Fruit fly (Drosophila melanogaster) whole organism, embryonic: ENCODE measurements around the gene ATPsynC.

Experiments
- Abd-B ChIP-seq: fragments of 200-800 bp; sonication (Bioruptor generic); optimal IDR thresholded peaks from 2 replicates; lab custom pipeline; 2018; ENCODE audit warnings: missing biosample characterization, mild to moderate bottlenecking, missing genetic modification characterization, moderate library complexity
- Ada2b ChIP-seq: fragments of 200-800 bp; sonication (Bioruptor generic); IDR thresholded peaks from 2 replicates; pipeline ENCODE4 v1.3.6; 2022; ENCODE audit warnings: missing biosample characterization, missing genetic modification characterization
- C15 ChIP-seq: fragments of 200-800 bp; sonication (Bioruptor generic); IDR thresholded peaks from 3 replicates; pipeline ENCODE4 v1.3.6; 2022; ENCODE audit warnings: missing biosample characterization, missing genetic modification characterization
- CG10267 ChIP-seq: fragments of 200-800 bp; sonication (Bioruptor generic); optimal IDR thresholded peaks from 2 replicates; lab custom pipeline; 2018; ENCODE audit warnings: missing biosample characterization, mild to moderate bottlenecking, missing genetic modification characterization, moderate library complexity
- CG10274 ChIP-seq: fragments of 200-800 bp; sonication (Bioruptor generic); optimal IDR thresholded peaks from 3 replicates; lab custom pipeline; 2017; ENCODE audit warnings: missing biosample characterization, mild to moderate bottlenecking, missing genetic modification characterization
- CG10366 ChIP-seq: fragments of 200-800 bp; sonication (Bioruptor generic); IDR thresholded peaks from 2 replicates; pipeline ENCODE4 v1.3.6; 2022; ENCODE audit warnings: missing biosample characterization, missing genetic modification characterization
- CG12071 ChIP-seq: fragments of 200-800 bp; sonication (Bioruptor generic); optimal IDR thresholded peaks from 3 replicates; lab custom pipeline; 2018; ENCODE audit warnings: missing biosample characterization, mild to moderate bottlenecking, missing genetic modification characterization
- CG1529 ChIP-seq: fragments of 200-800 bp; sonication (Bioruptor generic); optimal IDR thresholded peaks from 3 replicates; lab custom pipeline; 2018; ENCODE audit warnings: missing biosample characterization, missing genetic modification characterization
- CG17186 ChIP-seq: fragments of 200-800 bp; sonication (Bioruptor generic); optimal IDR thresholded peaks from 3 replicates; lab custom pipeline; 2017; ENCODE audit warnings: missing biosample characterization, missing genetic modification reagents, missing genetic modification characterization
- CG17568 ChIP-seq: fragments of 200-800 bp; sonication (Bioruptor generic); optimal IDR thresholded peaks from 2 replicates; lab custom pipeline; 2018; ENCODE audit warnings: missing biosample characterization, mild to moderate bottlenecking, missing genetic modification characterization, moderate library complexity
- CG4282 ChIP-seq: fragments of 200-800 bp; sonication (Bioruptor generic); optimal IDR thresholded peaks from 2 replicates; lab custom pipeline; 2016; ENCODE audit warnings: missing biosample characterization, missing genetic modification characterization
- CG4617 ChIP-seq: fragments of 200-800 bp; sonication (Bioruptor generic); optimal IDR thresholded peaks from 3 replicates; lab custom pipeline; 2016; ENCODE audit warnings: missing biosample characterization, missing genetic modification characterization, borderline replicate concordance
- CG4707 ChIP-seq: fragments of 200-800 bp; sonication (Bioruptor generic); optimal IDR thresholded peaks from 2 replicates; lab custom pipeline; 2018; ENCODE audit warnings: missing biosample characterization, mild to moderate bottlenecking, missing genetic modification characterization, moderate library complexity
- CG6813 ChIP-seq: fragments of 200-800 bp; sonication (Bioruptor generic); optimal IDR thresholded peaks from 2 replicates; lab custom pipeline; 2017; ENCODE audit warnings: missing biosample characterization, missing genetic modification characterization, mild to moderate bottlenecking, moderate library complexity, missing genetic modification reagents
- CG6854 ChIP-seq: fragments of 200-800 bp; sonication (Bioruptor generic); optimal IDR thresholded peaks from 3 replicates; lab custom pipeline; 2017; ENCODE audit warnings: missing biosample characterization, mild to moderate bottlenecking, missing genetic modification characterization
- CG8290 ChIP-seq, 3 experiments: fragments of 200-800 bp; sonication (Bioruptor generic); optimal IDR thresholded peaks; 2 replicates each; lab custom pipeline; 2016 to 2019; ENCODE audit warnings: missing biosample characterization in 3 of 3, missing genetic modification characterization in 3 of 3, mild to moderate bottlenecking in 2 of 3, moderate library complexity in 1 of 3
- CG8924 ChIP-seq: fragments of 200-800 bp; optimal IDR thresholded peaks from 3 replicates; lab custom pipeline; 2019; ENCODE audit warnings: missing biosample characterization, mild to moderate bottlenecking, missing genetic modification characterization, moderate library complexity
- CG9215 ChIP-seq: fragments of 200-800 bp; sonication (Bioruptor generic); IDR thresholded peaks from 2 replicates; pipeline ENCODE4 v1.3.6; 2022; ENCODE audit warnings: missing biosample characterization, missing genetic modification characterization
- Elba2 ChIP-seq: fragments of 200-800 bp; sonication (Bioruptor generic); optimal IDR thresholded peaks from 3 replicates; lab custom pipeline; 2016; ENCODE audit warnings: missing biosample characterization, missing genetic modification characterization
- HHEX ChIP-seq: fragments of 200-800 bp; sonication (Bioruptor generic); optimal IDR thresholded peaks from 3 replicates; lab custom pipeline; 2017; ENCODE audit warnings: missing biosample characterization, mild to moderate bottlenecking, missing genetic modification characterization, missing genetic modification reagents
- HLH4C ChIP-seq: fragments of 200-800 bp; sonication (Bioruptor generic); IDR thresholded peaks from 3 replicates; pipeline ENCODE4 v1.3.6; 2022; ENCODE audit warnings: missing biosample characterization, missing genetic modification characterization; ENCODE audit not compliant: partially characterized antibody
- Hr3 ChIP-seq: fragments of 200-800 bp; sonication (Bioruptor generic); optimal IDR thresholded peaks from 3 replicates; lab custom pipeline; 2016; ENCODE audit warnings: missing biosample characterization, missing genetic modification characterization
- Hr78 ChIP-seq, 2 experiments: fragments of 200-800 bp in 1 of 2; fragments of >200 bp in 1 of 2; sonication (Bioruptor generic) in 1 of 2; optimal IDR thresholded peaks; 2 replicates each; lab custom pipeline; 2017 to 2019; ENCODE audit warnings: missing biosample characterization in 2 of 2, missing genetic modification characterization in 2 of 2, mild to moderate bottlenecking in 1 of 2, moderate library complexity in 1 of 2
- Hsf ChIP-seq: fragments of 200-800 bp; sonication (Bioruptor generic); optimal IDR thresholded peaks from 3 replicates; lab custom pipeline; 2016; ENCODE audit warnings: missing biosample characterization, missing genetic modification characterization
- Kr ChIP-seq: fragments of 200-800 bp; sonication (Bioruptor generic); optimal IDR thresholded peaks from 2 replicates; lab custom pipeline; 2017; ENCODE audit warnings: missing biosample characterization, mild to moderate bottlenecking, missing genetic modification characterization
- MBD-R2 ChIP-seq: fragments of 200-800 bp; sonication (Bioruptor generic); IDR thresholded peaks from 2 replicates; pipeline ENCODE4 v1.3.6; 2022; ENCODE audit warnings: missing biosample characterization, missing genetic modification characterization
- MESR4 ChIP-seq: fragments of 200-800 bp; sonication (Bioruptor generic); optimal IDR thresholded peaks from 2 replicates; lab custom pipeline; 2018; ENCODE audit warnings: missing biosample characterization, mild to moderate bottlenecking, missing genetic modification characterization, moderate library complexity
- MTF-1 ChIP-seq: fragments of 200-800 bp; sonication (Bioruptor generic); optimal IDR thresholded peaks from 2 replicates; lab custom pipeline; 2018; ENCODE audit warnings: missing biosample characterization, mild to moderate bottlenecking, missing genetic modification characterization, borderline replicate concordance
- Mad ChIP-seq: fragments of 200-800 bp; sonication (Bioruptor generic); optimal IDR thresholded peaks from 2 replicates; lab custom pipeline; 2016; ENCODE audit warnings: missing biosample characterization, missing genetic modification characterization
- NFAT ChIP-seq: fragments of 200-800 bp; sonication (Bioruptor generic); IDR thresholded peaks from 2 replicates; pipeline ENCODE4 v1.3.6; 2022; ENCODE audit warnings: missing biosample characterization, missing genetic modification characterization
- NK7.1 ChIP-seq: fragments of 200-800 bp; sonication (Bioruptor generic); optimal IDR thresholded peaks from 3 replicates; lab custom pipeline; 2016; ENCODE audit warnings: missing biosample characterization, missing genetic modification characterization
- NfI ChIP-seq: fragments of 200-800 bp; sonication (Bioruptor generic); optimal IDR thresholded peaks from 3 replicates; lab custom pipeline; 2018; ENCODE audit warnings: missing biosample characterization, mild to moderate bottlenecking, missing genetic modification characterization, moderate library complexity
- Opbp ChIP-seq: fragments of 200-800 bp; sonication (Bioruptor generic); IDR thresholded peaks from 3 replicates; pipeline ENCODE4 v1.3.6; 2022; ENCODE audit warnings: missing biosample characterization, missing genetic modification characterization; ENCODE audit not compliant: partially characterized antibody
- Ravus ChIP-seq: fragments of 200-800 bp; sonication (Bioruptor generic); IDR thresholded peaks from 2 replicates; pipeline ENCODE4 v1.3.6; 2022; ENCODE audit warnings: missing biosample characterization, missing genetic modification characterization
- Six4 ChIP-seq: fragments of 200-800 bp; sonication (Bioruptor generic); optimal IDR thresholded peaks from 2 replicates; lab custom pipeline; 2016; ENCODE audit warnings: missing biosample characterization, missing genetic modification characterization
- Spps ChIP-seq: fragments of 200-800 bp; sonication (Bioruptor generic); optimal IDR thresholded peaks from 2 replicates; lab custom pipeline; 2018; ENCODE audit warnings: missing biosample characterization, mild to moderate bottlenecking, missing genetic modification characterization
- Trl ChIP-seq, 3 experiments: fragments of >200 bp in 2 of 3; fragments of 200-800 bp in 1 of 3; sonication (Bioruptor generic) in 1 of 3; optimal IDR thresholded peaks; 2 replicates in 1 of 3; 3 replicates in 2 of 3; lab custom pipeline; 2016 to 2017; ENCODE audit warnings: missing biosample characterization in 1 of 3, missing genetic modification characterization in 1 of 3
- br ChIP-seq: fragments of >200 bp; optimal IDR thresholded peaks from 2 replicates; lab custom pipeline; 2017
- chm ChIP-seq: fragments of 200-800 bp; sonication (Bioruptor generic); IDR thresholded peaks from 2 replicates; pipeline ENCODE4 v1.3.6; 2022; ENCODE audit warnings: missing biosample characterization, missing genetic modification characterization
- crp ChIP-seq, 2 experiments: fragments of 200-800 bp; sonication (Bioruptor generic); optimal IDR thresholded peaks; 2 replicates in 1 of 2; 3 replicates in 1 of 2; lab custom pipeline; 2017; ENCODE audit warnings: missing biosample characterization in 2 of 2, missing genetic modification characterization in 2 of 2, mild to moderate bottlenecking in 1 of 2, moderate library complexity in 1 of 2
- fd96Cb ChIP-seq: fragments of 200-800 bp; sonication (Bioruptor generic); optimal IDR thresholded peaks from 2 replicates; lab custom pipeline; 2018; ENCODE audit warnings: missing biosample characterization, mild to moderate bottlenecking, missing genetic modification characterization, moderate library complexity
- fu2 ChIP-seq: fragments of 200-800 bp; sonication (Bioruptor generic); optimal IDR thresholded peaks from 2 replicates; lab custom pipeline; 2016; ENCODE audit warnings: missing biosample characterization, missing genetic modification characterization
- grau ChIP-seq: fragments of 200-800 bp; optimal IDR thresholded peaks from 3 replicates; lab custom pipeline; 2019; ENCODE audit warnings: missing biosample characterization, mild to moderate bottlenecking, missing genetic modification characterization, moderate library complexity
- gsb ChIP-seq: fragments of 200-800 bp; sonication (Bioruptor generic); IDR thresholded peaks from 2 replicates; pipeline ENCODE4 v1.3.6; 2022; ENCODE audit warnings: missing biosample characterization, missing genetic modification characterization
- mld ChIP-seq: fragments of 200-800 bp; sonication (Bioruptor generic); IDR thresholded peaks from 3 replicates; pipeline ENCODE4 v1.3.6; 2022; ENCODE audit warnings: missing biosample characterization, missing genetic modification characterization; ENCODE audit not compliant: partially characterized antibody
- pho ChIP-seq: fragments of 200-800 bp; sonication (Bioruptor generic); optimal IDR thresholded peaks from 2 replicates; lab custom pipeline; 2016; ENCODE audit warnings: missing biosample characterization, missing genetic modification characterization
- repo ChIP-seq: fragments of 200-800 bp; sonication (Bioruptor generic); optimal IDR thresholded peaks from 2 replicates; lab custom pipeline; 2016; ENCODE audit warnings: missing biosample characterization, missing genetic modification characterization
- slbo ChIP-seq: fragments of 200-800 bp; sonication (Bioruptor generic); IDR thresholded peaks from 2 replicates; pipeline ENCODE4 v1.3.6; 2022; ENCODE audit warnings: missing biosample characterization, missing genetic modification characterization
- tgo ChIP-seq: fragments of 200-800 bp; sonication (Bioruptor generic); IDR thresholded peaks from 3 replicates; pipeline ENCODE4 v1.3.6; 2022; ENCODE audit warnings: missing biosample characterization, missing genetic modification characterization
- twi ChIP-seq: fragments of 200-800 bp; optimal IDR thresholded peaks from 2 replicates; lab custom pipeline; 2019; ENCODE audit warnings: missing biosample characterization, mild to moderate bottlenecking, missing genetic modification characterization, moderate library complexity

The ATPsynC gene

DNA sequence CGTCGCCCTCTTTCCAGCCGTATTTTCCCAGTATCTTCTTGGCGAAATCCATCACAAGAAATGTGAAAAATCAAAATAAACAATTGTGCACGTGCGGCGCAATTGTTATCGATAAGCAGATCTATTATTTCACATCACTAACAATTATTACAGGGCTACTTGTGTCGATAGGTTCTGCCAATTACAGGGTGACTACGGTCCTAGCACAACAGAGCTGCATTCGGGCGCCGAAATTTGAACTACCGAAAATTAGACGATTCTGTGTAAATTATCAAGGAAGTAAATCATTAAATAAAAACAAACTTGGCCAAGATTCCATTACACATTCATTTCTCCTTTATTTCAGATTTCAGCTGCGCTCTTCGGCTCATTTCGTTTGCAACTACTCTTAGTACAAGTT, 3.6 kb downstream of the ATPsynC start, which contains the start of gene CG15561 (continued):
- TF ChIP-seq CG8290 (GFP tag; optimal IDR thresholded peaks at IDR 0.05; lab: Kevin White, UChicago) (no peak), CG8290 (tag; optimal IDR thresholded peaks at IDR 0.05; lab: Kevin White, UChicago) (no peak), Kr (GFP tag; lab: Kevin White, UChicago) (no peak), crp (GFP tag; optimal IDR thresholded peaks at IDR 0.05; lab: Kevin White, UChicago) (peak in 1 of 2 experiments; percentile 2), NfI (GFP tag; lab: Kevin White, UChicago) (peak; percentile 77), grau (tag; lab: Kevin White, UChicago) (no peak), repo (GFP tag; lab: Kevin White, UChicago) (no peak), Ada2b (GFP tag; lab: Robert Waterston, UW) (no peak), gsb (GFP tag; lab: Robert Waterston, UW) (no peak), MBD-R2 (GFP tag; lab: Robert Waterston, UW) (no peak), Hsf (GFP tag; lab: Kevin White, UChicago) (peak; percentile 30), CG4282 (GFP tag; lab: Kevin White, UChicago) (no peak), pho (peak; percentile 2), chm (GFP tag; lab: Robert Waterston, UW) (no peak), tgo (GFP tag; lab: Robert Waterston, UW) (no peak), Opbp (GFP tag; lab: Robert Waterston, UW) (no peak), CG8924 (tag; lab: Kevin White, UChicago) (peak; percentile 22), Spps (tag; lab: Kevin White, UChicago) (peak; percentile 15), CG10366 (GFP tag; lab: Robert Waterston, UW) (no peak), CG6813 (GFP tag; lab: Kevin White, UChicago) (no peak), Six4 (no peak), mld (GFP tag; lab: Robert Waterston, UW) (no peak), CG10267 (tag; lab: Kevin White, UChicago) (peak; percentile 49), CG9215 (no peak), Mad (GFP tag; lab: Kevin White, UChicago) (no peak), slbo (GFP tag; lab: Robert Waterston, UW) (no peak), Abd-B (GFP tag; lab: Kevin White, UChicago) (no peak), MTF-1 (GFP tag; lab: Kevin White, UChicago) (peak; percentile 69), CG12071 (GFP tag; lab: Kevin White, UChicago) (peak; percentile 41), CG10274 (GFP tag; lab: Kevin White, UChicago) (no peak), CG1529 (GFP tag; lab: Kevin White, UChicago) (peak; percentile 34), twi (tag; lab: Kevin White, UChicago) (no peak), HLH4C (GFP tag; lab: Robert Waterston, UW) (no peak), CG4617 (GFP tag; lab: Kevin White, UChicago) (peak; percentile 1), Hr3 (no peak), MESR4 (GFP tag; lab: Kevin White, UChicago) (peak; percentile 59), NFAT (GFP tag; lab: Robert Waterston, UW) (no peak), br (lab: Kevin White, UChicago) (no peak), Ravus (GFP tag; lab: Robert Waterston, UW) (no peak), fu2 (GFP tag; lab: Kevin White, UChicago) (no peak), fd96Cb (tag; lab: Kevin White, UChicago) (no peak), Trl (optimal IDR thresholded peaks at IDR 0.05; lab: Kevin White, UChicago) (no peak), Trl (GFP tag; optimal IDR thresholded peaks at IDR 0.05; lab: Kevin White, UChicago) (peak; percentile 32), C15 (GFP tag; lab: Robert Waterston, UW) (no peak), NK7.1 (GFP tag; lab: Kevin White, UChicago) (peak; percentile 21), Hr78 (GFP tag; optimal IDR thresholded peaks at IDR 0.05; lab: Kevin White, UChicago) (no peak), HHEX (GFP tag; lab: Kevin White, UChicago) (peak; percentile 23), CG4707 (GFP tag; lab: Kevin White, UChicago) (no peak), CG6854 (GFP tag; lab: Kevin White, UChicago) (no peak), CG17186 (peak; percentile 98), Elba2 (GFP tag; lab: Kevin White, UChicago) (no peak), CG17568 (GFP tag; lab: Kevin White, UChicago) (no peak)
